Worm (Caenorhabditis elegans) whole organism, L4/young adult: Measurements from ENCODE around the gene mob-3.

Experiments
- W03F9.2 ChIP-seq: fragments of 150-350 bp; optimal IDR thresholded peaks from 2 replicates; lab custom pipeline; 2014; ENCODE audit warnings: missing biosample characterization, missing genetic modification characterization
- dao-5 ChIP-seq: sonication (generic microtip); optimal IDR thresholded peaks from 2 replicates; lab custom pipeline; 2016; ENCODE audit warnings: missing genotype, missing genetic modification characterization, moderate library complexity, missing compliant biosample characterization
- him-1 ChIP-seq: sonication (generic microtip); optimal IDR thresholded peaks from 2 replicates; lab custom pipeline; 2016; ENCODE audit warnings: missing genotype, missing genetic modification reagents, missing genetic modification characterization, missing compliant biosample characterization

Gene mob-3

ce11 chrIV:7388843-7389242, at the start of gene mob-3:
TSS of gene mob-3 (minus strand) at chrIV:7388943.
- TF ChIP-seq him-1 (no peak), dao-5 (tag; lab: Kevin White, UChicago) (no peak), W03F9.2 (no peak)

ce11 chrIV:7433858-7434257, 45.1 kb upstream of the mob-3 start, which contains the start of gene B0496.11:
TSS of gene B0496.11 (minus strand) at chrIV:7433958.
- no peak for TF ChIP-seq dao-5 (tag; lab: Kevin White, UChicago)
- no peak for TF ChIP-seq W03F9.2
- no peak for TF ChIP-seq him-1

- no peak for TF ChIP-seq W03F9.2
- TF ChIP-seq dao-5 (tag; lab: Kevin White, UChicago) = no peak
- TF ChIP-seq him-1 = no peak
These were observed 40.3 kb upstream of the mob-3 start for ce11 chrIV:7428998-7429397.

- no peak for TF ChIP-seq W03F9.2
- TF ChIP-seq dao-5 (tag; lab: Kevin White, UChicago) = no peak
- no peak for TF ChIP-seq him-1
These were observed 39.6 kb upstream of the mob-3 start for ce11 chrIV:7428347-7428746.

ce11 chrIV:7426055-7426454, 37.3 kb upstream of the mob-3 start:
- TF ChIP-seq dao-5 (tag; lab: Kevin White, UChicago) = no peak
- TF ChIP-seq him-1 = no peak
- TF ChIP-seq W03F9.2 = no peak

- TF ChIP-seq W03F9.2 (no peak), dao-5 (tag; lab: Kevin White, UChicago) (no peak), him-1 (no peak)
These were observed 35.5 kb upstream of the mob-3 start, which contains the start of gene unc-82 for ce11 chrIV:7424198-7424597. TSS of gene unc-82 (plus strand) at chrIV:7424498.

- TF ChIP-seq dao-5 (tag; lab: Kevin White, UChicago) (no peak), W03F9.2 (no peak), him-1 (no peak)
These were observed 32.2 kb upstream of the mob-3 start, which contains the start of gene srtx-1 for ce11 chrIV:7420913-7421312. TSS of gene srtx-1 (plus strand) at chrIV:7421213.

- TF ChIP-seq him-1 = no peak
- TF ChIP-seq dao-5 (tag; lab: Kevin White, UChicago) = no peak
- TF ChIP-seq W03F9.2 = no peak
These were observed 30.1 kb upstream of the mob-3 start, which contains the start of gene B0496.6 for ce11 chrIV:7418818-7419217. TSS of gene B0496.6 (plus strand) at chrIV:7419118.

ce11 chrIV:7414163-7414562, 25.4 kb upstream of the mob-3 start:
- TF ChIP-seq him-1 (no peak), dao-5 (tag; lab: Kevin White, UChicago) (no peak), W03F9.2 (no peak)

- TF ChIP-seq him-1 (no peak), dao-5 (tag; lab: Kevin White, UChicago) (no peak), W03F9.2 (no peak)
These were observed 24.8 kb upstream of the mob-3 start for ce11 chrIV:7413573-7413972.

ce11 chrIV:7407301-7407700, 18.6 kb upstream of the mob-3 start:
- no peak for TF ChIP-seq him-1
- TF ChIP-seq W03F9.2 = no peak
- TF ChIP-seq dao-5 (tag; lab: Kevin White, UChicago) = no peak

ce11 chrIV:7406690-7407089, 17.9 kb upstream of the mob-3 start:
- TF ChIP-seq W03F9.2 = no peak
- no peak for TF ChIP-seq dao-5 (tag; lab: Kevin White, UChicago)
- no peak for TF ChIP-seq him-1

ce11 chrIV:7404934-7405632, 16.3 kb upstream of the mob-3 start, which contains the start of the genes C48A7.16 and egl-19:
TSS of gene C48A7.16 (plus strand) at chrIV:7405477.
TSS of gene egl-19 (plus strand) at chrIV:7405582.
- TF ChIP-seq dao-5 (tag; lab: Kevin White, UChicago) = no peak

- TF ChIP-seq W03F9.2 (no peak), dao-5 (tag; lab: Kevin White, UChicago) (no peak), him-1 (no peak)
These were observed 14.7 kb upstream of the mob-3 start for ce11 chrIV:7403422-7403821.

ce11 chrIV:7402077-7402476, 13.3 kb upstream of the mob-3 start:
- no peak for TF ChIP-seq dao-5 (tag; lab: Kevin White, UChicago)
- no peak for TF ChIP-seq W03F9.2
- peak; percentile 83 for TF ChIP-seq him-1
